Worm (Caenorhabditis elegans): Measurements from ENCODE around the gene K09E9.3.

- TF ChIP-seq nhr-237 (tag; optimal IDR thresholded peaks at IDR 0.05) (no peak), fkh-10 (GFP tag; optimal IDR thresholded peaks at IDR 0.05) (no peak), snpc-4 (tag; optimal IDR thresholded peaks at IDR 0.05) (no peak), aly-2 (tag; optimal IDR thresholded peaks at IDR 0.05) (no peak)
Measured at ce11 chrX:15622041-15622440, 8.4 kb upstream of the K09E9.3 start.

All from whole organism, L3 larva.